Worm (Caenorhabditis elegans) whole organism, L1 larva: ENCODE data around the gene tbx-8.

ENCODE experiments used
- C04F5.9 ChIP-seq: sonication (generic microtip); optimal IDR thresholded peaks from 2 replicates; lab custom pipeline; 2016; ENCODE audit warnings: missing genetic modification characterization, missing compliant biosample characterization
- C16A3.4 ChIP-seq: fragments of 150-350 bp; optimal IDR thresholded peaks from 2 replicates; lab custom pipeline; 2014; ENCODE audit warnings: missing biosample characterization, missing genetic modification characterization
- C34B4.2 ChIP-seq: sonication (generic microtip); optimal IDR thresholded peaks from 2 replicates; lab custom pipeline; 2017; ENCODE audit warnings: mild to moderate bottlenecking, missing genetic modification characterization, missing compliant biosample characterization
- Y116A8C.19 ChIP-seq: sonication (generic microtip); optimal IDR thresholded peaks from 2 replicates; lab custom pipeline; 2016; ENCODE audit warnings: missing compliant biosample characterization, missing genetic modification characterization, borderline replicate concordance
- aha-1 ChIP-seq: fragments of 150-350 bp; optimal IDR thresholded peaks from 2 replicates; lab custom pipeline; 2014; ENCODE audit warnings: missing biosample characterization, missing genetic modification characterization
- alr-1 ChIP-seq: fragments of 200-800 bp; sonication (Bioruptor generic); optimal IDR thresholded peaks from 2 replicates; lab custom pipeline; 2018; ENCODE audit warnings: borderline replicate concordance, mild to moderate bottlenecking, missing genetic modification characterization, missing compliant biosample characterization
- ama-1 ChIP-seq: fragments of 150-350 bp; optimal IDR thresholded peaks from 2 replicates; lab custom pipeline; 2014
- ceh-63 ChIP-seq: fragments of 200-800 bp; sonication (Bioruptor generic); optimal IDR thresholded peaks from 2 replicates; lab custom pipeline; 2018; ENCODE audit warnings: mild to moderate bottlenecking, missing genetic modification characterization, missing compliant biosample characterization
- ceh-8 ChIP-seq: fragments of 200-800 bp; sonication (Bioruptor generic); optimal IDR thresholded peaks from 2 replicates; lab custom pipeline; 2018; ENCODE audit warnings: mild to moderate bottlenecking, missing genetic modification characterization, moderate library complexity, missing compliant biosample characterization
- ceh-82 ChIP-seq, 3 experiments: fragments of 150-350 bp in 1 of 3; sonication (generic microtip) in 2 of 3; optimal IDR thresholded peaks; 2 replicates each; lab custom pipeline; 2014 to 2017; ENCODE audit warnings: missing biosample characterization in 3 of 3, missing genetic modification characterization in 3 of 3
- ceh-88 ChIP-seq: fragments of 200-800 bp; sonication (Bioruptor generic); IDR thresholded peaks from 2 replicates; pipeline ENCODE4 v1.3.6; 2022; ENCODE audit warnings: missing genetic modification characterization, missing compliant biosample characterization
- dpl-1 ChIP-seq, 3 experiments: fragments of 150-350 bp in 2 of 3; sonication (generic microtip) in 1 of 3; optimal IDR thresholded peaks; 2 replicates each; lab custom pipeline; 2014 to 2017; ENCODE audit warnings: missing biosample characterization in 3 of 3, missing genetic modification characterization in 3 of 3, missing genetic modification reagents in 3 of 3
- dsc-1 ChIP-seq: sonication (generic microtip); optimal IDR thresholded peaks from 2 replicates; lab custom pipeline; 2016; ENCODE audit warnings: mild to moderate bottlenecking, missing genetic modification characterization, missing compliant biosample characterization
- efl-3 ChIP-seq: fragments of 200-800 bp; sonication (Bioruptor generic); optimal IDR thresholded peaks from 2 replicates; lab custom pipeline; 2018; ENCODE audit warnings: mild to moderate bottlenecking, missing genetic modification characterization, missing compliant biosample characterization
- fkh-10 ChIP-seq: sonication (generic microtip); optimal IDR thresholded peaks from 2 replicates; lab custom pipeline; 2017; ENCODE audit warnings: missing biosample characterization, missing genetic modification reagents, missing genetic modification characterization
- fos-1 ChIP-seq: fragments of 150-350 bp; optimal IDR thresholded peaks from 2 replicates; lab custom pipeline; 2014; ENCODE audit warnings: missing biosample characterization, missing genetic modification characterization
- hlh-4 ChIP-seq: sonication (generic microtip); optimal IDR thresholded peaks from 2 replicates; lab custom pipeline; 2016; ENCODE audit warnings: mild to moderate bottlenecking, missing genetic modification characterization, missing compliant biosample characterization
- jun-1 ChIP-seq: fragments of 150-350 bp; optimal IDR thresholded peaks from 2 replicates; lab custom pipeline; 2014; ENCODE audit warnings: missing biosample characterization, missing genetic modification reagents, missing genetic modification characterization
- lin-13 ChIP-seq: fragments of 150-350 bp; optimal IDR thresholded peaks from 2 replicates; lab custom pipeline; 2014; ENCODE audit warnings: missing biosample characterization, missing genetic modification reagents, missing genetic modification characterization
- lin-14 ChIP-seq: fragments of 200-800 bp; sonication (Bioruptor generic); optimal IDR thresholded peaks from 2 replicates; lab custom pipeline; 2018; ENCODE audit warnings: mild to moderate bottlenecking, missing genetic modification characterization, moderate library complexity, missing compliant biosample characterization
- lin-35 ChIP-seq, 2 experiments: fragments of 150-350 bp; optimal IDR thresholded peaks; 2 replicates each; lab custom pipeline; 2014; ENCODE audit warnings: missing biosample characterization in 2 of 2, missing genetic modification characterization in 2 of 2, missing genetic modification reagents in 2 of 2
- lsy-2 ChIP-seq, 2 experiments: fragments of 150-350 bp; optimal IDR thresholded peaks; 2 replicates each; lab custom pipeline; 2014; ENCODE audit warnings: missing biosample characterization in 2 of 2, missing genetic modification characterization in 2 of 2
- mab-9 ChIP-seq: fragments of 200-800 bp; sonication (Bioruptor generic); IDR thresholded peaks from 2 replicates; pipeline ENCODE4 v1.3.6; 2022; ENCODE audit warnings: missing genetic modification reagents, missing genetic modification characterization, missing compliant biosample characterization
- mdl-1 ChIP-seq, 2 experiments: fragments of 150-350 bp; optimal IDR thresholded peaks; 2 replicates each; lab custom pipeline; 2014 to 2017; ENCODE audit warnings: missing biosample characterization in 2 of 2, missing genetic modification characterization in 2 of 2, inconsistent platforms in 1 of 2
- mef-2 ChIP-seq: fragments of 150-350 bp; optimal IDR thresholded peaks from 2 replicates; lab custom pipeline; 2014; ENCODE audit warnings: missing biosample characterization, missing genetic modification characterization
- mep-1 ChIP-seq: fragments of 150-350 bp; optimal IDR thresholded peaks from 2 replicates; lab custom pipeline; 2014; ENCODE audit warnings: missing biosample characterization, missing genetic modification characterization
- nhr-11 ChIP-seq: fragments of 150-350 bp; optimal IDR thresholded peaks from 2 replicates; lab custom pipeline; 2014; ENCODE audit warnings: missing biosample characterization, missing genetic modification characterization
- nhr-19 ChIP-seq: fragments of 200-800 bp; sonication (Bioruptor generic); conservative IDR thresholded peaks from 2 replicates; pipeline ENCODE4 v1.3.6; 2022; ENCODE audit warnings: missing genetic modification characterization, missing compliant biosample characterization
- nhr-237 ChIP-seq: fragments of 150-350 bp; optimal IDR thresholded peaks from 2 replicates; lab custom pipeline; 2014; ENCODE audit warnings: missing biosample characterization, missing genetic modification characterization
- nhr-71 ChIP-seq: sonication (generic microtip); optimal IDR thresholded peaks from 2 replicates; lab custom pipeline; 2016; ENCODE audit warnings: mild to moderate bottlenecking, missing genetic modification characterization, moderate library complexity, missing compliant biosample characterization
- nhr-76 ChIP-seq: sonication (generic microtip); optimal IDR thresholded peaks from 2 replicates; lab custom pipeline; 2017; ENCODE audit warnings: missing biosample characterization, missing genetic modification characterization
- nhr-84 ChIP-seq: sonication (generic microtip); optimal IDR thresholded peaks from 2 replicates; lab custom pipeline; 2017; ENCODE audit warnings: missing biosample characterization, missing genetic modification characterization
- nhr-90 ChIP-seq: sonication (generic microtip); optimal IDR thresholded peaks from 2 replicates; lab custom pipeline; 2016; ENCODE audit warnings: mild to moderate bottlenecking, missing genetic modification characterization, missing compliant biosample characterization; ENCODE audit not compliant: poor library complexity
- pag-3 ChIP-seq: sonication (generic microtip); optimal IDR thresholded peaks from 2 replicates; lab custom pipeline; 2017; ENCODE audit warnings: missing genetic modification characterization, mild to moderate bottlenecking, missing compliant biosample characterization, antibody characterized with exemption, borderline replicate concordance; ENCODE audit not compliant: insufficient read depth
- pax-3 ChIP-seq: fragments of 200-800 bp; sonication (Bioruptor generic); optimal IDR thresholded peaks from 2 replicates; lab custom pipeline; 2018; ENCODE audit warnings: mild to moderate bottlenecking, missing genetic modification characterization, moderate library complexity, missing compliant biosample characterization
- pqm-1 ChIP-seq: sonication (generic microtip); optimal IDR thresholded peaks from 3 replicates; lab custom pipeline; 2017; ENCODE audit warnings: missing biosample characterization, missing genetic modification characterization
- sptf-1 ChIP-seq: fragments of 150-350 bp; optimal IDR thresholded peaks from 2 replicates; lab custom pipeline; 2014; ENCODE audit warnings: missing biosample characterization, missing genetic modification characterization
- swsn-7 ChIP-seq: sonication (generic microtip); optimal IDR thresholded peaks from 2 replicates; lab custom pipeline; 2016; ENCODE audit warnings: missing genetic modification characterization, missing compliant biosample characterization
- tbx-2 ChIP-seq: sonication (generic microtip); optimal IDR thresholded peaks from 2 replicates; lab custom pipeline; 2016; ENCODE audit warnings: missing genetic modification characterization, missing compliant biosample characterization
- tlp-1 ChIP-seq: fragments of 150-350 bp; optimal IDR thresholded peaks from 2 replicates; lab custom pipeline; 2014; ENCODE audit warnings: missing biosample characterization, missing genetic modification characterization
- unc-62 ChIP-seq: fragments of 150-350 bp; optimal IDR thresholded peaks from 2 replicates; lab custom pipeline; 2014; ENCODE audit warnings: missing biosample characterization, missing genetic modification reagents, missing genetic modification characterization
- vab-15 ChIP-seq: sonication (generic microtip); optimal IDR thresholded peaks from 2 replicates; lab custom pipeline; 2017; ENCODE audit warnings: missing genotype, mild to moderate bottlenecking, missing genetic modification characterization, missing compliant biosample characterization
- zag-1 ChIP-seq: fragments of 150-350 bp; optimal IDR thresholded peaks from 2 replicates; lab custom pipeline; 2014; ENCODE audit warnings: missing biosample characterization, missing genetic modification characterization
- ztf-11 ChIP-seq, 2 experiments: sonication (generic microtip); optimal IDR thresholded peaks; 2 replicates each; lab custom pipeline; 2016 to 2017; ENCODE audit warnings: missing genetic modification characterization in 2 of 2, missing biosample characterization in 1 of 2, missing compliant biosample characterization in 1 of 2
- ztf-4 ChIP-seq: fragments of 150-350 bp; optimal IDR thresholded peaks from 2 replicates; lab custom pipeline; 2014; ENCODE audit warnings: missing biosample characterization, missing genetic modification characterization

tbx-8 gene

ce11 chrIII:10357598-10358186 is 10.5 kb downstream of the tbx-8 start, which contains the start of gene umps-1 (continued):
- TF ChIP-seq efl-3 (GFP tag; lab: Kevin White, UChicago) (no peak), nhr-76 (tag; lab: Kevin White, UChicago) (no peak), nhr-11 (tag; lab: Kevin White, UChicago) (no peak), unc-62 (no peak), vab-15 (tag; lab: Kevin White, UChicago) (no peak), lin-35 (GFP tag; optimal IDR thresholded peaks at IDR 0.05; lab: Kevin White, UChicago) (peak; percentile 98 to 100), mef-2 (tag; lab: Kevin White, UChicago) (no peak), tbx-2 (tag; lab: Kevin White, UChicago) (peak; percentile 82), mdl-1 (tag; optimal IDR thresholded peaks at IDR 0.05; lab: Kevin White, UChicago) (peak in 1 of 2 experiments; percentile 63), C34B4.2 (tag; lab: Kevin White, UChicago) (no peak), ceh-82 (tag; optimal IDR thresholded peaks at IDR 0.05; lab: Kevin White, UChicago) (peak; percentile 31 to 62 (median 48)), swsn-7 (tag; lab: Kevin White, UChicago) (peak; percentile 77), ceh-63 (GFP tag; lab: Kevin White, UChicago) (no peak), pax-3 (tag; lab: Kevin White, UChicago) (no peak), jun-1 (tag; lab: Kevin White, UChicago) (no peak), mep-1 (tag; lab: Kevin White, UChicago) (peak; percentile 84), C04F5.9 (peak; percentile 76), zag-1 (tag; lab: Kevin White, UChicago) (no peak), lin-13 (peak; percentile 62), C16A3.4 (tag; lab: Kevin White, UChicago) (peak; percentile 82), ztf-4 (tag; lab: Kevin White, UChicago) (peak; percentile 26), nhr-237 (peak; percentile 58), pqm-1 (tag; lab: Kevin White, UChicago) (no peak), pag-3 (tag; lab: Kevin White, UChicago) (no peak), dsc-1 (tag; lab: Kevin White, UChicago) (peak; percentile 42), ztf-11 (tag; optimal IDR thresholded peaks at IDR 0.05; lab: Kevin White, UChicago) (no peak), mab-9 (GFP tag; lab: Robert Waterston, UW) (no peak), nhr-71 (tag; lab: Kevin White, UChicago) (peak; percentile 89), nhr-90 (peak; percentile 82), Y116A8C.19 (tag; lab: Kevin White, UChicago) (no peak), dpl-1 (GFP tag; optimal IDR thresholded peaks at IDR 0.05; lab: Kevin White, UChicago) (peak; percentile 97 to 99 (median 98)), fos-1 (peak; percentile 63)

DNA sequence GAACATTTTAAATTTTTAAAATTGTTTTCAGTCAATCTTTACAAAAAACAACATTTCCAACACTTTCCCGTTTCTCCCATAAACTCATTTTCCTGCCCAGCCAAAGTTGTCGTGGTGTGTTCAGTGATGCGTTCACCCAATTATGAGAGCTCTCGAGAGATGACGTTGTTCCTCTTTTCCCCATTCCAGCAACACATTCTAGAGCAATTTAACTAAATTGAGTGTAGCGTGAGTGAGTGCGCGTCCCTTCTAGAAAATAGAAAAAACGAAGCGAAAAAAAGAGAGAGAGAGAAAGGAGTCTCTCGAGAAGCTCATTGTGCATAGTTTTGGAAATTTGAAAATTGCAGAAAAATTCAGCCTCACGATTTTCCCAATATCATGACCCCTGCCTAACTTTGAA is 11.6 kb downstream of the tbx-8 start:
- peak; percentile 16 for TF ChIP-seq nhr-71 (tag; lab: Kevin White, UChicago)
- TF ChIP-seq lin-14 = peak; percentile 68
- TF ChIP-seq fkh-10 (GFP tag; lab: Kevin White, UChicago) = peak; percentile 22
- TF ChIP-seq tlp-1 = no peak
- no peak for TF ChIP-seq Y116A8C.19 (tag; lab: Kevin White, UChicago)
- TF ChIP-seq nhr-84 = no peak
- TF ChIP-seq nhr-237 = no peak
- peak in 1 of 2 experiments; percentile 12 for TF ChIP-seq lsy-2 (tag; optimal IDR thresholded peaks at IDR 0.05; lab: Kevin White, UChicago)
- no peak for TF ChIP-seq tbx-2 (tag; lab: Kevin White, UChicago)
- no peak for TF ChIP-seq sptf-1 (tag; lab: Kevin White, UChicago)
- TF ChIP-seq ceh-8 (GFP tag; lab: Kevin White, UChicago) = no peak
- TF ChIP-seq ama-1 = no peak
- no peak for TF ChIP-seq nhr-19 (GFP tag; lab: Robert Waterston, UW)
- no peak for TF ChIP-seq nhr-90
- no peak for TF ChIP-seq alr-1 (tag; lab: Kevin White, UChicago)
- no peak for TF ChIP-seq jun-1 (tag; lab: Kevin White, UChicago)
- TF ChIP-seq ceh-88 (GFP tag; lab: Robert Waterston, UW) = no peak
- TF ChIP-seq aha-1 = no peak
- TF ChIP-seq hlh-4 = no peak
